Worm (Caenorhabditis elegans): Measurements from ENCODE around the gene Y32F6A.4.

The Y32F6A.4 gene

DNA sequence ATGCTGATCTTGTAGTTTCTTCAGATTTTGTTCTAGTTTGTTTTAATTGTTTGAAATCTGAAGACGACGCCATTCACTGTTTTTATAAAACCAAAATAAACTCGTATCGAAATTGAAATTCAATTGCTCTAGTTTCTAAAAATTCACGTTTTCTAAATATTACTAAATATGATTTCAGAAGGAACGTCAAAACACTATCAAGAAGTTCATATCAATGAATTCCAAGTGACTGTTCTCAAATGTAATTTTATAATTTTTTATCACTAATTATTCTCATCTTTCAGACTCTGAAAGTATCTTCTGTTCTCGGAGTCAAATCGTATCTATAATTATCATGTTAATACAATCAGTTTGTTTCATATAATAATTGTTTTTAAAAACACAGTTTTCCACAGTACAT lies 6.9 kb upstream of the Y32F6A.4 start, which contains the start of gene snf-10:
Gene snf-10, minus strand, starts transcription at position 101 of the 400 bp plus-strand sequence.
- TF ChIP-seq fos-1 (tag; optimal IDR thresholded peaks at IDR 0.05) (no peak), unc-98 (GFP tag; IDR thresholded peaks at IDR 0.05) (no peak), egl-27 (tag; optimal IDR thresholded peaks at IDR 0.05) (no peak), tlp-1 (tag; optimal IDR thresholded peaks at IDR 0.05) (no peak), tbx-2 (tag; optimal IDR thresholded peaks at IDR 0.05) (no peak), nhr-47 (tag; optimal IDR thresholded peaks at IDR 0.05) (no peak), ceh-82 (tag; optimal IDR thresholded peaks at IDR 0.05) (no peak), nhr-19 (GFP tag; conservative IDR thresholded peaks at IDR 0.05) (no peak)

DNA sequence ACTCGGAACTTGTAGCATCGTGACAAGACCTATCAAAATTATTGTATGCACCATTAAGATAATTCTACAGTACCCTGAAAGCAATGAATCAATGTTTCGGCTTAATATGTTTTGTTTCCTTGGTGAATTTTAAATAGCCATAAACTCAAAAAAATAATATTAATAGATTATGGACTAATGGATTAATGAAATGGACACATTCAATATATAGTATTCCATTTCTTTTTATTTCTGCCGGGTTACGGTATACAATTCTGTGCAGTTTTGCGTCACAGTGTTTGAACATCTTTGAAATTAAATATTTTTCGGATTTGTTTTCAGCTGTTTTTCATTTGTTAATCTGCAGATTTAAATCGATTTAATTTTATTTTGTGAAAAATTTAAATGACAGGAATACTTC lies 2.7 kb upstream of the Y32F6A.4 start, which contains the start of gene set-22:
Gene set-22, plus strand, starts transcription at position 301 of the 400 bp plus-strand sequence.
- no peak for TF ChIP-seq lin-15B (tag; optimal IDR thresholded peaks at IDR 0.05)
- no peak for TF ChIP-seq xbp-1 (tag; optimal IDR thresholded peaks at IDR 0.05)
- TF ChIP-seq fkh-8 (tag; optimal IDR thresholded peaks at IDR 0.05): no peak
- no peak for TF ChIP-seq lin-14 (GFP tag; optimal IDR thresholded peaks at IDR 0.05)
- TF ChIP-seq skn-1 (tag; optimal IDR thresholded peaks at IDR 0.05): no peak
- no peak for TF ChIP-seq tbx-2 (tag; optimal IDR thresholded peaks at IDR 0.05)
- TF ChIP-seq ztf-11 (tag; optimal IDR thresholded peaks at IDR 0.05): no peak
- TF ChIP-seq snpc-4 (tag; optimal IDR thresholded peaks at IDR 0.05): no peak

DNA sequence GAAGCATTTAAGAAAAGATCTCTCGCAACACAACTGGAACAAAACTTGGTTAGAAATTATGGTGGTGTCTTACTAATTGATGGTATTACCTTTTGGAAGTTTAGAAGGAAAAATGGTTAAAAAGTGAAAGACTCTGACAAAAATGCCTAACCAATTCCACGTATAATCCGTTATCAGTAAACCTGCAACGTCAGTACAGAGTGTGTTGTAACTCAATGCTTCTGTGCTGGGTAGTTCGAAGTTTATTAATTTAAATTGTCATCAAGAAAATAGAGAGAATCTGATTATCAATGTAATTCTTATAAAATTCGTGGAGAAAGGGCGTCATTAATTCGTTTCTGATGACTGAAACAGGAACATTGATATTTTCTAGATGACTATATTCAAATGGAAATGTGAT lies 1.3 kb upstream of the Y32F6A.4 start:
- TF ChIP-seq lin-14 (GFP tag; optimal IDR thresholded peaks at IDR 0.05) (no peak), hlh-17 (GFP tag; optimal IDR thresholded peaks at IDR 0.05; ENCODE audit: borderline replicate concordance) (no peak), irx-1 (tag; optimal IDR thresholded peaks at IDR 0.05) (no peak), hlh-4 (tag; optimal IDR thresholded peaks at IDR 0.05) (no peak), nhr-28 (tag; optimal IDR thresholded peaks at IDR 0.05) (no peak), unc-130 (tag; optimal IDR thresholded peaks at IDR 0.05) (no peak), ztf-4 (tag; optimal IDR thresholded peaks at IDR 0.05) (no peak), ceh-8 (GFP tag; optimal IDR thresholded peaks at IDR 0.05) (no peak), elt-2 (tag; optimal IDR thresholded peaks at IDR 0.05) (no peak), ceh-88 (GFP tag; IDR thresholded peaks at IDR 0.05) (no peak), ama-1 (optimal IDR thresholded peaks at IDR 0.05) (no peak), nhr-84 (tag; optimal IDR thresholded peaks at IDR 0.05) (no peak), vab-15 (tag; optimal IDR thresholded peaks at IDR 0.05) (no peak), mep-1 (tag; optimal IDR thresholded peaks at IDR 0.05) (no peak), lir-3 (tag; optimal IDR thresholded peaks at IDR 0.05; ENCODE audit: poor library complexity) (no peak), ceh-90 (tag; optimal IDR thresholded peaks at IDR 0.05) (no peak)

DNA sequence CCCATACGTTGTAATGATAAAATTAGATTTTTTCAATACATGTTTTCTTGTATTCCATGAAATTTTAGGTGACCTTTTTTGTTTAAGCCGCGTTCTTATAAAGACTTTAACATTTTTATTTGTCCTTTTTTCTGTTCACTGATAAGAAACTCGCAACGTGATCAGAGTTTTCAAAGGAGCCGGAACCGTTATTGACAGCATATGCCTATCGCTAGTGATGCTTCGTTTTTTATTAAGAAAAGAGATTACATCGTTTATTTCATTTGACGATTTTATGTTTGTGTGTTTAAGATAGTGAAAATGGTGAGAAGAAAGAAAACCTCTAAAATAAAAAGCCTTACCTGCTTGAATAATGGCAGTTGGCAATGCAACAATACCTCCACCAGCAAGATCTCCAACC lies 1.3 kb downstream of the Y32F6A.4 start:
- TF ChIP-seq nhr-237 (tag; optimal IDR thresholded peaks at IDR 0.05) (no peak), lin-14 (GFP tag; optimal IDR thresholded peaks at IDR 0.05) (peak; percentile 20), fkh-8 (tag; optimal IDR thresholded peaks at IDR 0.05) (no peak), nhr-20 (tag; optimal IDR thresholded peaks at IDR 0.05) (no peak), mef-2 (tag; optimal IDR thresholded peaks at IDR 0.05) (no peak), ztf-11 (tag; optimal IDR thresholded peaks at IDR 0.05) (no peak), dpl-1 (GFP tag; optimal IDR thresholded peaks at IDR 0.05) (no peak), dsc-1 (tag; optimal IDR thresholded peaks at IDR 0.05) (no peak), ceh-90 (tag; optimal IDR thresholded peaks at IDR 0.05) (no peak), unc-130 (tag; optimal IDR thresholded peaks at IDR 0.05) (no peak), ceh-82 (tag; optimal IDR thresholded peaks at IDR 0.05) (no peak), lsy-2 (tag; optimal IDR thresholded peaks at IDR 0.05) (peak in 1 of 2 experiments; percentile 4), fkh-10 (GFP tag; optimal IDR thresholded peaks at IDR 0.05) (no peak), pax-3 (tag; optimal IDR thresholded peaks at IDR 0.05) (no peak), nhr-76 (tag; optimal IDR thresholded peaks at IDR 0.05) (no peak), mab-9 (GFP tag; IDR thresholded peaks at IDR 0.05) (no peak), nhr-77 (tag; optimal IDR thresholded peaks at IDR 0.05) (no peak), zip-4 (GFP tag; optimal IDR thresholded peaks at IDR 0.05) (no peak), egl-27 (tag; optimal IDR thresholded peaks at IDR 0.05) (no peak), lin-13 (GFP tag; optimal IDR thresholded peaks at IDR 0.05) (no peak), hpl-2 (GFP tag; optimal IDR thresholded peaks at IDR 0.05) (no peak), tlp-1 (tag; optimal IDR thresholded peaks at IDR 0.05) (no peak), elt-2 (tag; optimal IDR thresholded peaks at IDR 0.05) (peak; percentile 92), nhr-71 (tag; optimal IDR thresholded peaks at IDR 0.05) (no peak), pqm-1 (tag; optimal IDR thresholded peaks at IDR 0.05) (peak; percentile 28), fos-1 (tag; optimal IDR thresholded peaks at IDR 0.05) (no peak), grh-1 (GFP tag; IDR thresholded peaks at IDR 0.05) (no peak), zag-1 (tag; optimal IDR thresholded peaks at IDR 0.05) (no peak)
